Worm (Caenorhabditis elegans) whole organism, L3 larva: ENCODE results near the gene slc-30A9.

Source experiments
- egl-27 ChIP-seq: sonication (generic microtip); optimal IDR thresholded peaks from 4 replicates; lab custom pipeline; 2017; ENCODE audit warnings: missing biosample characterization, missing genetic modification reagents, missing genetic modification characterization
- elt-3 ChIP-seq, 3 experiments: fragments of 150-350 bp in 1 of 3; sonication (generic microtip) in 2 of 3; optimal IDR thresholded peaks; 2 replicates in 2 of 3; 4 replicates in 1 of 3; lab custom pipeline; 2014 to 2017; ENCODE audit warnings: missing biosample characterization in 3 of 3, missing genetic modification characterization in 3 of 3

DNA sequence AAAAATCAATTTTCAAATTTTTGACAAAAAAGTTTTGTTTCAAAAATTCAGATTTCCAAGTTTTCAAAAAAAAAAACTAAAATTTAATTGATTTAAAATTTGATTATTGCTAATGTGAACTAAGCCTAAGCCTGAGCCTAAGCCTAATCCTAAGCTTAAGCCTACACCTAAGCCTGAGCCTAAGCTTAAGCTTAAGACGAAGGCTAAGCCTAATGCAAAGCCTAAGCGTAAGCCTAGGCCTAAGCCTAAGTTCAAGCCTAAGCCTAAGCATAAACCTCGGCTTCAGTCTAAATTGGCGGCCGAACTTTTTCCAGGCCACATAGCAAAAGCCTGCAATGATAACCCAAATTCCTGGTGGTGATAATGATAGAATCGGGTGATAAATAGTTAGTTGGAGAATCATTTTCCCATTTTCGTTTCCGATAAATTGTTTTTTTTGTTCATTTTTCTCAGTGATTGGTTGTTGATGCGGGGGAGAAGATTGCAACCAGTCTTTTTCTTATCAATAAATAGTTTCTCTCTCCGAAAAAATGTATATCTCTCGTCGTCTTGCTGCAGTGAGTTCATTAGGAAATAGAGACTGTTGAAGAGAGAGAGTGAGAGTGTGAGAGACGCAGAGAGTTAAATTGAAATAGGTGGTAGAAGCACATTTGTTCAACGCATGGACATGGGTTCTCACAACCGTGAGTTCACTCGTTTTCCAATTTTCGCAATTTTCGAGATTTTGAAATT is 51.3 kb downstream of the slc-30A9 start:
- TF ChIP-seq egl-27 (no peak), elt-3 (tag; optimal IDR thresholded peaks at IDR 0.05; lab: Kevin White, UChicago) (peak in 1 of 3 experiments; percentile 3)
